Worm (Caenorhabditis elegans): ENCODE results near the gene srlf-9.

The srlf-9 gene

ce11 chrIII:13350964-13351363 is 50.6 kb downstream of the srlf-9 start:
- TF ChIP-seq lsy-2 (tag; optimal IDR thresholded peaks at IDR 0.05) (peak in 1 of 2 experiments; percentile 47), egl-27 (tag; optimal IDR thresholded peaks at IDR 0.05) (no peak), crh-2 (tag; optimal IDR thresholded peaks at IDR 0.05) (peak; percentile 76), ama-1 (optimal IDR thresholded peaks at IDR 0.05) (no peak), sma-3 (GFP tag; optimal IDR thresholded peaks at IDR 0.05) (no peak), aly-2 (tag; optimal IDR thresholded peaks at IDR 0.05) (no peak), lin-11 (tag; optimal IDR thresholded peaks at IDR 0.05) (no peak), unc-55 (GFP tag; optimal IDR thresholded peaks at IDR 0.05) (peak; percentile 4), ceh-82 (tag; optimal IDR thresholded peaks at IDR 0.05) (no peak)

All from whole organism, L2 larva.